Worm (Caenorhabditis elegans): ENCODE data around the gene F19F10.11.
A peak's percentile ranks its signal among the peaks of the same experiment; 100 is the strongest.

The F19F10.11 gene

ce11 chrV:7587637-7588036 lies at the start of gene F19F10.11, which contains the start of gene C50E3.5:
Gene F19F10.11 (minus strand): TSS chrV:7587704.
Gene C50E3.5 (plus strand): TSS chrV:7587996.
- peak; percentile 7 for TF ChIP-seq elt-2 (tag; optimal IDR thresholded peaks at IDR 0.05)
- no peak for TF ChIP-seq ZK546.5 (tag; optimal IDR thresholded peaks at IDR 0.05)
- TF ChIP-seq hmg-11 (tag; optimal IDR thresholded peaks at IDR 0.05), result peak; percentile 74
- no peak for TF ChIP-seq daf-12 (tag; optimal IDR thresholded peaks at IDR 0.05)
- TF ChIP-seq nhr-23 (tag; optimal IDR thresholded peaks at IDR 0.05), result peak; percentile 43
- no peak for TF ChIP-seq ceh-82 (tag; optimal IDR thresholded peaks at IDR 0.05)
- TF ChIP-seq lsy-12 (tag; optimal IDR thresholded peaks at IDR 0.05), result no peak
- no peak for TF ChIP-seq nhr-67 (tag; optimal IDR thresholded peaks at IDR 0.05)
- peak; percentile 70 for TF ChIP-seq nfya-1 (tag; optimal IDR thresholded peaks at IDR 0.05; ENCODE audit: insufficient read depth)
- TF ChIP-seq unc-39 (tag; optimal IDR thresholded peaks at IDR 0.05), result no peak
- peak; percentile 79 for TF ChIP-seq pha-4 (tag; optimal IDR thresholded peaks at IDR 0.05)
- no peak for TF ChIP-seq skn-1 (tag; optimal IDR thresholded peaks at IDR 0.05)
- peak; percentile 70 for TF ChIP-seq lin-15B (tag; optimal IDR thresholded peaks at IDR 0.05)
- TF ChIP-seq snpc-4 (tag; optimal IDR thresholded peaks at IDR 0.05), result peak; percentile 44
- TF ChIP-seq nhr-43 (tag; optimal IDR thresholded peaks at IDR 0.05; ENCODE audit: poor library complexity, severe bottlenecking), result peak; percentile 42

- no peak for TF ChIP-seq nhr-12 (tag; optimal IDR thresholded peaks at IDR 0.05)
These were observed 48.0 kb upstream of the F19F10.11 start, which contains the start of gene srd-29 for ce11 chrV:7635469-7635868. Gene srd-29 (plus strand): TSS chrV:7635769.

- TF ChIP-seq daf-12 (tag; optimal IDR thresholded peaks at IDR 0.05) (no peak), zag-1 (tag; optimal IDR thresholded peaks at IDR 0.05) (no peak), ceh-16 (tag; optimal IDR thresholded peaks at IDR 0.05) (no peak), nhr-28 (tag; optimal IDR thresholded peaks at IDR 0.05) (no peak), tbx-2 (tag; optimal IDR thresholded peaks at IDR 0.05) (no peak), hmg-11 (tag; optimal IDR thresholded peaks at IDR 0.05) (no peak), fkh-10 (GFP tag; optimal IDR thresholded peaks at IDR 0.05) (no peak), fos-1 (tag; optimal IDR thresholded peaks at IDR 0.05) (no peak), mdl-1 (tag; optimal IDR thresholded peaks at IDR 0.05) (no peak), ztf-4 (tag; optimal IDR thresholded peaks at IDR 0.05) (no peak), fkh-2 (tag; optimal IDR thresholded peaks at IDR 0.05) (no peak), nhr-12 (tag; optimal IDR thresholded peaks at IDR 0.05) (no peak)
These were observed 47.2 kb upstream of the F19F10.11 start, which contains the start of gene srd-31 for ce11 chrV:7634657-7635056. Gene srd-31 (minus strand): TSS chrV:7634757.

ce11 chrV:7631732-7632131 lies 44.2 kb upstream of the F19F10.11 start, which contains the start of gene srd-25:
Gene srd-25 (plus strand): TSS chrV:7632032.
- TF ChIP-seq ztf-4 (tag; optimal IDR thresholded peaks at IDR 0.05) (no peak), unc-39 (tag; optimal IDR thresholded peaks at IDR 0.05) (no peak), nhr-67 (tag; optimal IDR thresholded peaks at IDR 0.05) (no peak), mml-1 (tag; optimal IDR thresholded peaks at IDR 0.05) (no peak), mdl-1 (tag; optimal IDR thresholded peaks at IDR 0.05) (no peak), fos-1 (tag; optimal IDR thresholded peaks at IDR 0.05) (no peak), lin-15B (tag; optimal IDR thresholded peaks at IDR 0.05) (no peak), ZK546.5 (tag; optimal IDR thresholded peaks at IDR 0.05) (no peak), nhr-76 (tag; optimal IDR thresholded peaks at IDR 0.05) (no peak), fkh-2 (tag; optimal IDR thresholded peaks at IDR 0.05) (no peak), ceh-16 (tag; optimal IDR thresholded peaks at IDR 0.05) (no peak), jun-1 (tag; optimal IDR thresholded peaks at IDR 0.05) (no peak), pqm-1 (tag; optimal IDR thresholded peaks at IDR 0.05) (no peak), zag-1 (tag; optimal IDR thresholded peaks at IDR 0.05) (no peak), nhr-43 (tag; optimal IDR thresholded peaks at IDR 0.05; ENCODE audit: poor library complexity, severe bottlenecking) (no peak), ztf-11 (tag; optimal IDR thresholded peaks at IDR 0.05) (no peak), fkh-10 (GFP tag; optimal IDR thresholded peaks at IDR 0.05) (no peak), nhr-25 (tag; optimal IDR thresholded peaks at IDR 0.05) (no peak), nhr-23 (tag; optimal IDR thresholded peaks at IDR 0.05) (no peak), egl-5 (tag; optimal IDR thresholded peaks at IDR 0.05) (no peak)

- TF ChIP-seq ama-1 (optimal IDR thresholded peaks at IDR 0.05) (no peak), lsy-12 (tag; optimal IDR thresholded peaks at IDR 0.05) (no peak), nhr-11 (tag; optimal IDR thresholded peaks at IDR 0.05) (no peak), unc-39 (tag; optimal IDR thresholded peaks at IDR 0.05) (no peak), unc-62 (GFP tag; optimal IDR thresholded peaks at IDR 0.05) (no peak), nhr-25 (tag; optimal IDR thresholded peaks at IDR 0.05) (no peak), jun-1 (tag; optimal IDR thresholded peaks at IDR 0.05) (no peak), elt-1 (tag; optimal IDR thresholded peaks at IDR 0.05) (no peak), nhr-28 (tag; optimal IDR thresholded peaks at IDR 0.05) (no peak), ceh-82 (tag; optimal IDR thresholded peaks at IDR 0.05) (no peak), mml-1 (tag; optimal IDR thresholded peaks at IDR 0.05) (no peak), fos-1 (tag; optimal IDR thresholded peaks at IDR 0.05) (no peak), fkh-2 (tag; optimal IDR thresholded peaks at IDR 0.05) (no peak), lin-15B (tag; optimal IDR thresholded peaks at IDR 0.05) (no peak), nhr-77 (tag; optimal IDR thresholded peaks at IDR 0.05) (no peak), zag-1 (tag; optimal IDR thresholded peaks at IDR 0.05) (no peak), ceh-9 (tag; optimal IDR thresholded peaks at IDR 0.05) (no peak), nhr-76 (tag; optimal IDR thresholded peaks at IDR 0.05) (no peak), nhr-67 (tag; optimal IDR thresholded peaks at IDR 0.05) (no peak), elt-2 (tag; optimal IDR thresholded peaks at IDR 0.05) (no peak)
These were observed 42.0 kb upstream of the F19F10.11 start, which contains the start of gene srd-30 for ce11 chrV:7629504-7629903. Gene srd-30 (plus strand): TSS chrV:7629804.
